Worm (Caenorhabditis elegans): ENCODE results near the gene sars-2.

The sars-2 gene

DNA sequence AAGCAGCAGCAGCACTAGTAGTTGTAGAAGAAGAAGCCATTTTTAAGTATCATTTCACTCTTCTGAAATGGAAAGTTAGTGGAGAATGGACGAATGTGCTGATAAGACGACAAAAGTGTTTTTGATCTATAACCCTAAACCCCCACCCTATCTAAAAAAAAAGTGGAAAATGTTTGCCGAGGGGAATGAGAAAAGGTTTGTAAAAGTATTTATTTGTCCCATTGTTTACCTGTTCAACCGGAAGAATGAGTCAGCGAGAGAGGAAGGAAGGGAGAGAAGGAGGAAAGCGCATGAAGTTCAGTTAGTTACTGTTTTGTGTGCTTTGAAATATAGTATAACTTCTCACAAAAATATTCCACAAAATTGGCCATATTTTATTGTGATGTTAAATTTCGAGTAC is 39.7 kb downstream of the sars-2 start:
- TF ChIP-seq elt-2 (tag; optimal IDR thresholded peaks at IDR 0.05) (peak; percentile 65), hmg-11 (tag; optimal IDR thresholded peaks at IDR 0.05) (no peak), pqm-1 (tag; optimal IDR thresholded peaks at IDR 0.05) (peak; percentile 43), pha-4 (tag; optimal IDR thresholded peaks at IDR 0.05) (peak; percentile 91), unc-39 (tag; optimal IDR thresholded peaks at IDR 0.05) (no peak), zag-1 (tag; optimal IDR thresholded peaks at IDR 0.05) (no peak), skn-1 (tag; optimal IDR thresholded peaks at IDR 0.05) (no peak), egl-5 (tag; optimal IDR thresholded peaks at IDR 0.05) (no peak), ama-1 (optimal IDR thresholded peaks at IDR 0.05) (no peak), nhr-43 (tag; optimal IDR thresholded peaks at IDR 0.05; ENCODE audit: poor library complexity, severe bottlenecking) (no peak)

ce11 chrIV:4397586-4397985 is 40.1 kb downstream of the sars-2 start:
- TF ChIP-seq tbx-2 (tag; optimal IDR thresholded peaks at IDR 0.05) (no peak), nfya-1 (tag; optimal IDR thresholded peaks at IDR 0.05; ENCODE audit: insufficient read depth) (peak; percentile 94)

- TF ChIP-seq nhr-43 (tag; optimal IDR thresholded peaks at IDR 0.05; ENCODE audit: poor library complexity, severe bottlenecking), result peak; percentile 48
- TF ChIP-seq fkh-10 (GFP tag; optimal IDR thresholded peaks at IDR 0.05), result no peak
- TF ChIP-seq nhr-28 (tag; optimal IDR thresholded peaks at IDR 0.05), result no peak
- no peak for TF ChIP-seq fkh-2 (tag; optimal IDR thresholded peaks at IDR 0.05)
- no peak for TF ChIP-seq daf-12 (tag; optimal IDR thresholded peaks at IDR 0.05)
- TF ChIP-seq pqm-1 (tag; optimal IDR thresholded peaks at IDR 0.05), result no peak
- no peak for TF ChIP-seq ztf-4 (tag; optimal IDR thresholded peaks at IDR 0.05)
- TF ChIP-seq elt-3 (tag; optimal IDR thresholded peaks at IDR 0.05), result peak in 1 of 3 experiments; percentile 47
- no peak for TF ChIP-seq lin-39 (tag; optimal IDR thresholded peaks at IDR 0.05)
- TF ChIP-seq elt-1 (tag; optimal IDR thresholded peaks at IDR 0.05), result no peak
- TF ChIP-seq R02D3.7 (tag; optimal IDR thresholded peaks at IDR 0.05), result peak; percentile 17
- no peak for TF ChIP-seq nhr-67 (tag; optimal IDR thresholded peaks at IDR 0.05)
- TF ChIP-seq egl-5 (tag; optimal IDR thresholded peaks at IDR 0.05), result no peak
- no peak for TF ChIP-seq nfya-1 (tag; optimal IDR thresholded peaks at IDR 0.05; ENCODE audit: insufficient read depth)
- TF ChIP-seq elt-2 (tag; optimal IDR thresholded peaks at IDR 0.05), result no peak
- no peak for TF ChIP-seq nhr-23 (tag; optimal IDR thresholded peaks at IDR 0.05)
- no peak for TF ChIP-seq zag-1 (tag; optimal IDR thresholded peaks at IDR 0.05)
- no peak for TF ChIP-seq aly-2 (tag; optimal IDR thresholded peaks at IDR 0.05)
- no peak for TF ChIP-seq lin-15B (tag; optimal IDR thresholded peaks at IDR 0.05)
- TF ChIP-seq skn-1 (tag; optimal IDR thresholded peaks at IDR 0.05), result no peak
- TF ChIP-seq ceh-16 (tag; optimal IDR thresholded peaks at IDR 0.05), result no peak
- no peak for TF ChIP-seq egl-27 (tag; optimal IDR thresholded peaks at IDR 0.05)
- TF ChIP-seq ceh-9 (tag; optimal IDR thresholded peaks at IDR 0.05), result no peak
- TF ChIP-seq sea-2 (GFP tag; optimal IDR thresholded peaks at IDR 0.05), result no peak
- TF ChIP-seq unc-62 (GFP tag; optimal IDR thresholded peaks at IDR 0.05), result no peak
- peak; percentile 6 for TF ChIP-seq tbx-2 (tag; optimal IDR thresholded peaks at IDR 0.05)
- no peak for TF ChIP-seq nhr-12 (tag; optimal IDR thresholded peaks at IDR 0.05)
- peak; percentile 49 for TF ChIP-seq ama-1 (optimal IDR thresholded peaks at IDR 0.05)
- no peak for TF ChIP-seq ztf-11 (tag; optimal IDR thresholded peaks at IDR 0.05)
- no peak for TF ChIP-seq ceh-82 (tag; optimal IDR thresholded peaks at IDR 0.05)
- TF ChIP-seq lsy-12 (tag; optimal IDR thresholded peaks at IDR 0.05), result peak; percentile 1
- no peak for TF ChIP-seq nhr-237 (tag; optimal IDR thresholded peaks at IDR 0.05)
- no peak for TF ChIP-seq mdl-1 (tag; optimal IDR thresholded peaks at IDR 0.05)
- TF ChIP-seq unc-39 (tag; optimal IDR thresholded peaks at IDR 0.05), result no peak
- peak; percentile 27 for TF ChIP-seq snpc-4 (tag; optimal IDR thresholded peaks at IDR 0.05)
- TF ChIP-seq jun-1 (tag; optimal IDR thresholded peaks at IDR 0.05), result no peak
- no peak for TF ChIP-seq ZK546.5 (tag; optimal IDR thresholded peaks at IDR 0.05)
- TF ChIP-seq eor-1 (tag; optimal IDR thresholded peaks at IDR 0.05), result no peak
- TF ChIP-seq hmg-11 (tag; optimal IDR thresholded peaks at IDR 0.05), result no peak
- TF ChIP-seq ceh-28 (tag; optimal IDR thresholded peaks at IDR 0.05), result no peak
- no peak for TF ChIP-seq mml-1 (tag; optimal IDR thresholded peaks at IDR 0.05)
- TF ChIP-seq nhr-77 (tag; optimal IDR thresholded peaks at IDR 0.05), result no peak
- peak; percentile 22 for TF ChIP-seq pha-4 (tag; optimal IDR thresholded peaks at IDR 0.05)
- TF ChIP-seq nhr-25 (tag; optimal IDR thresholded peaks at IDR 0.05), result peak; percentile 73
- TF ChIP-seq nhr-76 (tag; optimal IDR thresholded peaks at IDR 0.05), result no peak
- TF ChIP-seq fos-1 (tag; optimal IDR thresholded peaks at IDR 0.05), result no peak
- TF ChIP-seq nhr-11 (tag; optimal IDR thresholded peaks at IDR 0.05), result no peak
Measured at ce11 chrIV:4398420-4398819, 41.0 kb downstream of the sars-2 start.

Data from whole organism, L3 larva.